Fruit fly (Drosophila melanogaster) whole organism, embryonic: ENCODE data around the gene CG9672.

Source experiments
- B-H2 ChIP-seq: fragments of 200-800 bp; sonication (Bioruptor generic); optimal IDR thresholded peaks from 2 replicates; lab custom pipeline; 2018; ENCODE audit warnings: missing biosample characterization, mild to moderate bottlenecking, missing genetic modification characterization
- CG14667 ChIP-seq: fragments of 200-800 bp; sonication (Bioruptor generic); IDR thresholded peaks from 2 replicates; pipeline ENCODE4 v1.3.6; 2022; ENCODE audit warnings: missing biosample characterization, missing genetic modification characterization
- CG18011 ChIP-seq: fragments of 200-800 bp; sonication (Bioruptor generic); optimal IDR thresholded peaks from 2 replicates; lab custom pipeline; 2017; ENCODE audit warnings: missing biosample characterization, missing genetic modification characterization, mild to moderate bottlenecking, moderate library complexity, missing genotype
- bsh ChIP-seq, 2 experiments: fragments of 200-800 bp; sonication (Bioruptor generic); optimal IDR thresholded peaks; 2 replicates each; lab custom pipeline; 2017 to 2018; ENCODE audit warnings: mild to moderate bottlenecking in 2 of 2, missing biosample characterization in 2 of 2, missing genetic modification characterization in 2 of 2, moderate library complexity in 1 of 2

dm6 chrX:16670262-16670661 lies 36.4 kb downstream of the CG9672 start:
- TF ChIP-seq B-H2 (GFP tag; lab: Kevin White, UChicago) (no peak), CG18011 (no peak), bsh (GFP tag; optimal IDR thresholded peaks at IDR 0.05; lab: Kevin White, UChicago) (peak in 1 of 2 experiments; percentile 5), CG14667 (no peak)
